Worm (Caenorhabditis elegans) whole organism, L4 larva: ENCODE measurements around the gene B0496.2.

Source experiments
- T20F7.1 ChIP-seq: fragments of 200-800 bp; sonication (Bioruptor generic); optimal IDR thresholded peaks from 2 replicates; lab custom pipeline; 2018; ENCODE audit warnings: mild to moderate bottlenecking, missing genetic modification characterization, missing compliant biosample characterization
- Y105C5A.15 ChIP-seq: fragments of 200-800 bp; sonication (Bioruptor generic); IDR thresholded peaks from 2 replicates; pipeline ENCODE4 v1.3.6; 2022; ENCODE audit warnings: missing genetic modification characterization, missing compliant biosample characterization
- Y48G9A.11 ChIP-seq: fragments of 200-800 bp; sonication (Bioruptor generic); IDR thresholded peaks from 2 replicates; pipeline ENCODE4 v1.3.6; 2022; ENCODE audit warnings: missing genetic modification reagents, missing genetic modification characterization, missing compliant biosample characterization
- ZK337.2 ChIP-seq: fragments of 200-800 bp; sonication (Bioruptor generic); IDR thresholded peaks from 2 replicates; pipeline ENCODE4 v1.3.6; 2022; ENCODE audit warnings: missing genetic modification reagents, missing genetic modification characterization, missing compliant biosample characterization
- attf-4 ChIP-seq: sonication (generic microtip); optimal IDR thresholded peaks from 3 replicates; lab custom pipeline; 2017; ENCODE audit warnings: missing biosample characterization, missing genetic modification characterization
- ceh-28 ChIP-seq: fragments of 150-350 bp; optimal IDR thresholded peaks from 2 replicates; lab custom pipeline; 2014; ENCODE audit warnings: missing biosample characterization, missing genetic modification reagents, missing genetic modification characterization
- ceh-32 ChIP-seq: sonication (generic microtip); optimal IDR thresholded peaks from 2 replicates; lab custom pipeline; 2016; ENCODE audit warnings: mild to moderate bottlenecking, missing genetic modification characterization, missing compliant biosample characterization; ENCODE audit not compliant: poor library complexity
- ceh-62 ChIP-seq: sonication (generic microtip); optimal IDR thresholded peaks from 2 replicates; lab custom pipeline; 2017; ENCODE audit warnings: missing biosample characterization, missing genetic modification characterization
- ces-1 ChIP-seq: fragments of 150-350 bp; sonication (generic microtip); optimal IDR thresholded peaks from 4 replicates; lab custom pipeline; 2014; ENCODE audit warnings: missing biosample characterization, missing genetic modification reagents, missing genetic modification characterization
- cey-2 ChIP-seq: sonication (generic microtip); optimal IDR thresholded peaks from 3 replicates; lab custom pipeline; 2017; ENCODE audit warnings: missing genetic modification characterization, mild to moderate bottlenecking, missing compliant biosample characterization, antibody characterized with exemption, borderline replicate concordance; ENCODE audit not compliant: insufficient read depth
- daf-12 ChIP-seq: fragments of 150-350 bp; optimal IDR thresholded peaks from 2 replicates; lab custom pipeline; 2014; ENCODE audit warnings: missing biosample characterization, missing genetic modification reagents, missing genetic modification characterization
- daf-16 ChIP-seq, 3 experiments: sonication (generic microtip); optimal IDR thresholded peaks; 2 replicates each; lab custom pipeline; 2016 to 2017; ENCODE audit warnings: missing genetic modification characterization in 3 of 3, missing genetic modification reagents in 3 of 3, mild to moderate bottlenecking in 2 of 3, missing compliant biosample characterization in 2 of 3, missing biosample characterization in 1 of 3, moderate library complexity in 1 of 3
- daf-19 ChIP-seq: fragments of 200-800 bp; sonication (Bioruptor generic); conservative IDR thresholded peaks from 2 replicates; pipeline ENCODE4 v1.3.6; 2022; ENCODE audit warnings: missing genetic modification characterization, missing compliant biosample characterization
- daf-8 ChIP-seq: fragments of 200-800 bp; sonication (Bioruptor generic); IDR thresholded peaks from 2 replicates; pipeline ENCODE4 v1.3.6; 2022; ENCODE audit warnings: missing genetic modification characterization, missing compliant biosample characterization
- dmd-6 ChIP-seq: fragments of 200-800 bp; sonication (Bioruptor generic); IDR thresholded peaks from 2 replicates; pipeline ENCODE4 v1.3.6; 2022; ENCODE audit warnings: missing genetic modification reagents, missing genetic modification characterization, missing compliant biosample characterization
- dmd-8 ChIP-seq: fragments of 200-800 bp; sonication (Bioruptor generic); IDR thresholded peaks from 2 replicates; pipeline ENCODE4 v1.3.6; 2022; ENCODE audit warnings: missing genetic modification characterization, missing compliant biosample characterization
- duxl-1 ChIP-seq: sonication (generic microtip); optimal IDR thresholded peaks from 2 replicates; lab custom pipeline; 2016; ENCODE audit warnings: mild to moderate bottlenecking, missing genetic modification characterization, moderate library complexity, missing compliant biosample characterization; ENCODE audit not compliant: poor library complexity
- egl-27 ChIP-seq: sonication (generic microtip); optimal IDR thresholded peaks from 3 replicates; lab custom pipeline; 2017; ENCODE audit warnings: missing biosample characterization, missing genetic modification reagents, missing genetic modification characterization
- egl-43 ChIP-seq: fragments of 200-800 bp; sonication (Bioruptor generic); IDR thresholded peaks from 2 replicates; pipeline ENCODE4 v1.3.6; 2022; ENCODE audit warnings: missing genetic modification reagents, missing genetic modification characterization, missing compliant biosample characterization
- fos-1 ChIP-seq: fragments of 150-350 bp; optimal IDR thresholded peaks from 2 replicates; lab custom pipeline; 2014; ENCODE audit warnings: missing biosample characterization, missing genetic modification characterization
- hlh-30 ChIP-seq: sonication (generic microtip); optimal IDR thresholded peaks from 2 replicates; lab custom pipeline; 2017; ENCODE audit warnings: antibody characterized with exemption, mild to moderate bottlenecking, missing genetic modification characterization, missing compliant biosample characterization; ENCODE audit not compliant: insufficient read depth
- lim-7 ChIP-seq: fragments of 200-800 bp; sonication (Bioruptor generic); IDR thresholded peaks from 2 replicates; pipeline ENCODE4 v1.3.6; 2022; ENCODE audit warnings: missing genetic modification characterization, missing compliant biosample characterization
- lin-1 ChIP-seq: fragments of 200-800 bp; sonication (Bioruptor generic); IDR thresholded peaks from 2 replicates; pipeline ENCODE4 v1.3.6; 2022; ENCODE audit warnings: missing genetic modification reagents, missing genetic modification characterization, missing compliant biosample characterization
- lin-29 ChIP-seq: fragments of 200-800 bp; sonication (Bioruptor generic); IDR thresholded peaks from 2 replicates; pipeline ENCODE4 v1.3.6; 2022; ENCODE audit warnings: missing genetic modification reagents, missing genetic modification characterization, missing compliant biosample characterization
- lir-3 ChIP-seq: sonication (generic microtip); optimal IDR thresholded peaks from 2 replicates; lab custom pipeline; 2016; ENCODE audit warnings: mild to moderate bottlenecking, missing genetic modification characterization, missing compliant biosample characterization
- lsy-2 ChIP-seq, 2 experiments: fragments of 150-350 bp in 1 of 2; sonication (generic microtip) in 1 of 2; optimal IDR thresholded peaks; 2 replicates each; lab custom pipeline; 2014 to 2017; ENCODE audit warnings: missing biosample characterization in 2 of 2, missing genetic modification characterization in 2 of 2
- madf-5 ChIP-seq, 2 experiments: fragments of 200-800 bp; sonication (Bioruptor generic); IDR thresholded peaks; 2 replicates each; pipeline ENCODE4 v1.3.6; 2022; ENCODE audit warnings: missing compliant biosample characterization in 2 of 2, missing genetic modification characterization in 2 of 2
- mdt-29 ChIP-seq: fragments of 200-800 bp; sonication (Bioruptor generic); IDR thresholded peaks from 2 replicates; pipeline ENCODE4 v1.3.6; 2022; ENCODE audit warnings: missing genetic modification reagents, missing genetic modification characterization, missing compliant biosample characterization
- mep-1 ChIP-seq: fragments of 150-350 bp; sonication (generic microtip); optimal IDR thresholded peaks from 3 replicates; lab custom pipeline; 2014; ENCODE audit warnings: missing biosample characterization, missing genetic modification characterization
- mxl-2 ChIP-seq: fragments of 200-800 bp; sonication (Bioruptor generic); conservative IDR thresholded peaks from 2 replicates; pipeline ENCODE4 v1.3.6; 2022; ENCODE audit warnings: missing genetic modification reagents, missing genetic modification characterization, missing compliant biosample characterization
- nhr-10 ChIP-seq: fragments of 150-350 bp; optimal IDR thresholded peaks from 2 replicates; lab custom pipeline; 2014; ENCODE audit warnings: missing biosample characterization, missing genetic modification characterization
- nhr-11 ChIP-seq: fragments of 150-350 bp; optimal IDR thresholded peaks from 2 replicates; lab custom pipeline; 2014; ENCODE audit warnings: missing biosample characterization, missing genetic modification characterization
- nhr-111 ChIP-seq: fragments of 200-800 bp; sonication (Bioruptor generic); optimal IDR thresholded peaks from 2 replicates; lab custom pipeline; 2018; ENCODE audit warnings: mild to moderate bottlenecking, missing genetic modification characterization, missing compliant biosample characterization
- nhr-237 ChIP-seq: sonication (generic microtip); optimal IDR thresholded peaks from 2 replicates; lab custom pipeline; 2017; ENCODE audit warnings: missing biosample characterization, missing genetic modification characterization
- nhr-25 ChIP-seq: sonication (generic microtip); optimal IDR thresholded peaks from 2 replicates; lab custom pipeline; 2017; ENCODE audit warnings: missing genetic modification characterization, mild to moderate bottlenecking, missing compliant biosample characterization, antibody characterized with exemption, moderate library complexity, borderline replicate concordance; ENCODE audit not compliant: insufficient read depth
- nhr-6 ChIP-seq: fragments of 150-350 bp; optimal IDR thresholded peaks from 2 replicates; lab custom pipeline; 2014; ENCODE audit warnings: missing biosample characterization, missing genetic modification characterization
- nhr-76 ChIP-seq: fragments of 150-350 bp; optimal IDR thresholded peaks from 2 replicates; lab custom pipeline; 2014; ENCODE audit warnings: missing biosample characterization, missing genetic modification characterization
- pha-4 ChIP-seq, 2 experiments: fragments of 150-350 bp in 1 of 2; fragments of 200-800 bp in 1 of 2; sonication (Bioruptor generic) in 1 of 2; IDR thresholded peaks in 1 of 2; optimal IDR thresholded peaks in 1 of 2; 2 replicates each; pipeline versions ENCODE4 v1.3.6 to Lab custom; 2014 to 2022; ENCODE audit warnings: missing genetic modification characterization in 2 of 2, missing genetic modification reagents in 2 of 2, missing biosample characterization in 1 of 2, missing compliant biosample characterization in 1 of 2
- sdz-12 ChIP-seq: fragments of 200-800 bp; sonication (Bioruptor generic); optimal IDR thresholded peaks from 2 replicates; lab custom pipeline; 2018; ENCODE audit warnings: mild to moderate bottlenecking, missing genetic modification characterization, missing compliant biosample characterization
- set-16 ChIP-seq: fragments of 200-800 bp; sonication (Bioruptor generic); IDR thresholded peaks from 2 replicates; pipeline ENCODE4 v1.3.6; 2022; ENCODE audit warnings: missing genetic modification reagents, missing genetic modification characterization, missing compliant biosample characterization
- snpc-1.2 ChIP-seq: fragments of 200-800 bp; sonication (Bioruptor generic); IDR thresholded peaks from 2 replicates; pipeline ENCODE4 v1.3.6; 2022; ENCODE audit warnings: missing genetic modification reagents, missing genetic modification characterization, missing compliant biosample characterization
- spr-3 ChIP-seq: fragments of 200-800 bp; sonication (Bioruptor generic); optimal IDR thresholded peaks from 2 replicates; lab custom pipeline; 2018; ENCODE audit warnings: mild to moderate bottlenecking, missing genetic modification characterization, missing compliant biosample characterization
- unc-130 ChIP-seq: sonication (generic microtip); optimal IDR thresholded peaks from 2 replicates; lab custom pipeline; 2016; ENCODE audit warnings: missing genetic modification reagents, missing genetic modification characterization, missing compliant biosample characterization
- unc-62 ChIP-seq, 3 experiments: fragments of 150-350 bp in 1 of 3; sonication (generic microtip); optimal IDR thresholded peaks in 2 of 3; peaks in 1 of 3; 1 replicate in 1 of 3; 2 replicates in 2 of 3; lab custom pipeline; 2014 to 2017; ENCODE audit warnings: missing biosample characterization in 3 of 3, missing genetic modification characterization in 3 of 3, missing genetic modification reagents in 3 of 3, missing genotype in 1 of 3
- zag-1 ChIP-seq: fragments of 150-350 bp; optimal IDR thresholded peaks from 2 replicates; lab custom pipeline; 2014; ENCODE audit warnings: missing biosample characterization, missing genetic modification characterization
- zip-2 ChIP-seq: fragments of 150-350 bp; optimal IDR thresholded peaks from 2 replicates; lab custom pipeline; 2014; ENCODE audit warnings: missing biosample characterization, missing genetic modification characterization
- ztf-11 ChIP-seq: fragments of 150-350 bp; optimal IDR thresholded peaks from 2 replicates; lab custom pipeline; 2014; ENCODE audit warnings: missing biosample characterization, missing genetic modification characterization

Gene B0496.2

ce11 chrIV:7486201-7486947 lies 38.7 kb downstream of the B0496.2 start, which contains the start of the genes his-61 and his-62 (continued):
- no peak for TF ChIP-seq daf-19 (GFP tag; lab: Robert Waterston, UW)
- TF ChIP-seq lim-7 (GFP tag; lab: Robert Waterston, UW) = peak; percentile 64
- no peak for TF ChIP-seq nhr-111 (GFP tag; lab: Kevin White, UChicago)
- peak; percentile 11 for TF ChIP-seq hlh-30 (tag; lab: Kevin White, UChicago)
- TF ChIP-seq nhr-11 (tag; lab: Kevin White, UChicago) = no peak
- no peak for TF ChIP-seq ces-1 (GFP tag; lab: Kevin White, UChicago)
- TF ChIP-seq lin-1 (GFP tag; lab: Robert Waterston, UW) = peak; percentile 45; the same call in 1 of the 2 replicates
- no peak for TF ChIP-seq sdz-12
- TF ChIP-seq daf-8 = no peak
- TF ChIP-seq ceh-62 = no peak
- peak; percentile 6 for TF ChIP-seq nhr-10 (tag; lab: Kevin White, UChicago)
- peak; percentile 61 for TF ChIP-seq egl-43 (GFP tag; lab: Robert Waterston, UW)
- no peak for TF ChIP-seq zag-1 (tag; lab: Kevin White, UChicago)
- TF ChIP-seq nhr-76 (tag; lab: Kevin White, UChicago) = no peak
- no peak for TF ChIP-seq Y48G9A.11 (GFP tag; lab: Robert Waterston, UW)
- TF ChIP-seq ztf-11 (tag; lab: Kevin White, UChicago) = no peak
- no peak for TF ChIP-seq spr-3 (GFP tag; lab: Kevin White, UChicago)
- TF ChIP-seq egl-27 (tag; lab: Kevin White, UChicago) = no peak
- TF ChIP-seq T20F7.1 (GFP tag; lab: Kevin White, UChicago) = peak; percentile 67
- no peak for TF ChIP-seq daf-12 (tag; lab: Kevin White, UChicago)
- peak; percentile 74 for TF ChIP-seq nhr-6
- no peak for TF ChIP-seq Y105C5A.15 (GFP tag; lab: Robert Waterston, UW)
- peak; percentile 52 for TF ChIP-seq duxl-1 (tag; lab: Kevin White, UChicago)
- no peak for TF ChIP-seq madf-5 (GFP tag; IDR thresholded peaks at IDR 0.05; lab: Robert Waterston, UW)
- peak in 1 of 2 experiments; percentile 87 for TF ChIP-seq unc-62 (GFP tag; optimal IDR thresholded peaks at IDR 0.05 in 1 of 2; lab: Kevin White, UChicago)
- no peak for TF ChIP-seq unc-62 (tag; optimal IDR thresholded peaks at IDR 0.05; lab: Kevin White, UChicago)
- TF ChIP-seq mxl-2 (GFP tag; lab: Robert Waterston, UW) = no peak
- TF ChIP-seq pha-4 (GFP tag; IDR thresholded peaks at IDR 0.05; lab: Robert Waterston, UW) = peak; percentile 66; the same call in 1 of the 2 replicates
- TF ChIP-seq pha-4 (tag; optimal IDR thresholded peaks at IDR 0.05; lab: Kevin White, UChicago) = no peak
- peak; percentile 27; the same call in 1 of the 2 replicates for TF ChIP-seq set-16 (GFP tag; lab: Robert Waterston, UW)
- TF ChIP-seq ZK337.2 (GFP tag; lab: Robert Waterston, UW) = no peak
- TF ChIP-seq daf-16 (GFP tag; optimal IDR thresholded peaks at IDR 0.05; lab: Kevin White, UChicago) = peak in 1 of 2 experiments; percentile 17
- peak; percentile 87 for TF ChIP-seq daf-16 (tag; optimal IDR thresholded peaks at IDR 0.05; lab: Kevin White, UChicago)
- peak; percentile 90 for TF ChIP-seq mep-1 (tag; lab: Kevin White, UChicago)
- TF ChIP-seq ceh-28 (tag; lab: Kevin White, UChicago) = no peak
- no peak for TF ChIP-seq lin-29
- no peak for TF ChIP-seq fos-1
- TF ChIP-seq cey-2 = no peak
- TF ChIP-seq zip-2 (tag; lab: Kevin White, UChicago) = no peak
- TF ChIP-seq mdt-29 = no peak
- TF ChIP-seq nhr-237 (tag; lab: Kevin White, UChicago) = no peak
- TF ChIP-seq attf-4 (tag; lab: Kevin White, UChicago) = no peak
- TF ChIP-seq nhr-25 = peak; percentile 8
- peak in 1 of 2 experiments; percentile 79 for TF ChIP-seq lsy-2 (tag; optimal IDR thresholded peaks at IDR 0.05; lab: Kevin White, UChicago)
- no peak for TF ChIP-seq unc-130
- no peak for TF ChIP-seq lir-3 (tag; lab: Kevin White, UChicago)
- peak; percentile 79 for TF ChIP-seq dmd-6 (GFP tag; lab: Robert Waterston, UW)
- TF ChIP-seq dmd-8 (GFP tag; lab: Robert Waterston, UW) = peak; percentile 68; the same call in 1 of the 2 replicates
- TF ChIP-seq ceh-32 (tag; lab: Kevin White, UChicago) = no peak
- TF ChIP-seq snpc-1.2 (GFP tag; lab: Robert Waterston, UW) = peak; percentile 68
